Worm (Caenorhabditis elegans): ENCODE results near the gene mex-5.
A peak's percentile ranks its signal among the peaks of the same experiment; 100 is the strongest.

ce11 chrIV:13395255-13395654 is 41.7 kb downstream of the mex-5 start:
- peak; percentile 67 for TF ChIP-seq him-1 (tag; optimal IDR thresholded peaks at IDR 0.05)
- no peak for TF ChIP-seq dao-5 (tag; optimal IDR thresholded peaks at IDR 0.05)

Data from whole organism, L4/young adult.